Worm (Caenorhabditis elegans) whole organism, L3 larva: Measurements from ENCODE around the gene hse-5.

ENCODE experiments used
- R02D3.7 ChIP-seq: fragments of 150-350 bp; optimal IDR thresholded peaks from 2 replicates; lab custom pipeline; 2014; ENCODE audit warnings: missing biosample characterization, missing genetic modification characterization
- aly-2 ChIP-seq: fragments of 150-350 bp; optimal IDR thresholded peaks from 2 replicates; lab custom pipeline; 2014; ENCODE audit warnings: missing biosample characterization, missing genetic modification characterization
- ceh-28 ChIP-seq: fragments of 150-350 bp; optimal IDR thresholded peaks from 2 replicates; lab custom pipeline; 2014; ENCODE audit warnings: missing biosample characterization, missing genetic modification reagents, missing genetic modification characterization
- ceh-9 ChIP-seq: sonication (generic microtip); optimal IDR thresholded peaks from 2 replicates; lab custom pipeline; 2018; ENCODE audit warnings: missing biosample characterization, missing genetic modification characterization
- daf-12 ChIP-seq: fragments of 150-350 bp; optimal IDR thresholded peaks from 2 replicates; lab custom pipeline; 2014; ENCODE audit warnings: missing biosample characterization, missing genetic modification reagents, missing genetic modification characterization
- elt-1 ChIP-seq: fragments of 150-350 bp; optimal IDR thresholded peaks from 2 replicates; lab custom pipeline; 2014; ENCODE audit warnings: missing biosample characterization, missing genetic modification characterization
- eor-1 ChIP-seq, 2 experiments: fragments of 150-350 bp; optimal IDR thresholded peaks; 2 replicates each; lab custom pipeline; 2014 to 2018; ENCODE audit warnings: missing biosample characterization in 2 of 2, missing genetic modification characterization in 2 of 2
- lin-15B ChIP-seq: fragments of 150-350 bp; optimal IDR thresholded peaks from 2 replicates; lab custom pipeline; 2014; ENCODE audit warnings: missing biosample characterization, missing genetic modification characterization
- lsy-12 ChIP-seq: sonication (generic microtip); optimal IDR thresholded peaks from 2 replicates; lab custom pipeline; 2016; ENCODE audit warnings: mild to moderate bottlenecking, missing genetic modification characterization, missing compliant biosample characterization
- mdl-1 ChIP-seq: fragments of 150-350 bp; optimal IDR thresholded peaks from 2 replicates; lab custom pipeline; 2014; ENCODE audit warnings: missing biosample characterization, missing genetic modification characterization
- nfya-1 ChIP-seq: sonication (generic microtip); optimal IDR thresholded peaks from 2 replicates; lab custom pipeline; 2017; ENCODE audit warnings: missing genetic modification characterization, mild to moderate bottlenecking, missing compliant biosample characterization, antibody characterized with exemption, moderate library complexity; ENCODE audit not compliant: insufficient read depth
- nhr-11 ChIP-seq: fragments of 150-350 bp; optimal IDR thresholded peaks from 2 replicates; lab custom pipeline; 2014; ENCODE audit warnings: missing biosample characterization, missing genetic modification characterization
- nhr-25 ChIP-seq: sonication (generic microtip); optimal IDR thresholded peaks from 2 replicates; lab custom pipeline; 2017; ENCODE audit warnings: missing biosample characterization, missing genetic modification characterization
- nhr-28 ChIP-seq: fragments of 150-350 bp; optimal IDR thresholded peaks from 2 replicates; lab custom pipeline; 2014; ENCODE audit warnings: missing biosample characterization, missing genetic modification characterization
- nhr-67 ChIP-seq: fragments of 150-350 bp; optimal IDR thresholded peaks from 2 replicates; lab custom pipeline; 2014; ENCODE audit warnings: missing biosample characterization, missing genetic modification characterization
- pqm-1 ChIP-seq: fragments of 150-350 bp; optimal IDR thresholded peaks from 2 replicates; lab custom pipeline; 2017; ENCODE audit warnings: missing biosample characterization, missing genetic modification characterization, inconsistent platforms
- tbx-2 ChIP-seq: sonication (generic microtip); optimal IDR thresholded peaks from 2 replicates; lab custom pipeline; 2016; ENCODE audit warnings: mild to moderate bottlenecking, missing genetic modification characterization, missing compliant biosample characterization
- unc-62 ChIP-seq: fragments of 150-350 bp; sonication (generic microtip); optimal IDR thresholded peaks from 4 replicates; lab custom pipeline; 2014; ENCODE audit warnings: missing biosample characterization, missing genetic modification reagents, missing genetic modification characterization

The hse-5 gene

ce11 chrIII:4390421-4390820, 45.3 kb downstream of the hse-5 start:
- no peak for TF ChIP-seq ceh-28 (tag; lab: Kevin White, UChicago)
- no peak for TF ChIP-seq nhr-67 (tag; lab: Kevin White, UChicago)
- peak; percentile 11 for TF ChIP-seq nhr-25 (tag; lab: Kevin White, UChicago)

DNA sequence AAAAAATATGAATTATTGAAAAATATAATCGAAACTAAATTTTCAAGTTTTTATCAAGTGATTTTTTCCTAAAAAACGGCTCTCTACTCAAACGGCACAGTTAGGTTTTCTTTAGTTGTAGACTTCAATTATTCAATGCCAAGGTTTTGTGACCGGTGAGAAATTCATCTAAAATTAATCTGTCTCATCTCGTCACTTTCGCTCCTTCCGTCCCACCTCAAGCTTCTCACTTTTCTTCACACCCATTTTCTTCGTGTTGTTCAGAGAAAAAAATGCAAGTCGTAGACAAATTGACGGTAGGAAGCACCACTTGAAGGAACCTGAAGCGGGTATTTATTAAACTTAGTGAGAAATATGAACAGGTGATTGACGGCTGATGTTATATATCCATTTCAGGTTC, 46.2 kb downstream of the hse-5 start:
- no peak for TF ChIP-seq pqm-1 (tag; lab: Kevin White, UChicago)
- peak; percentile 48 for TF ChIP-seq nhr-25 (tag; lab: Kevin White, UChicago)

ce11 chrIII:4391938-4392337, 46.8 kb downstream of the hse-5 start:
- TF ChIP-seq elt-1 (tag; lab: Kevin White, UChicago) (peak; percentile 67), ceh-9 (no peak), lsy-12 (tag; lab: Kevin White, UChicago) (no peak)

DNA sequence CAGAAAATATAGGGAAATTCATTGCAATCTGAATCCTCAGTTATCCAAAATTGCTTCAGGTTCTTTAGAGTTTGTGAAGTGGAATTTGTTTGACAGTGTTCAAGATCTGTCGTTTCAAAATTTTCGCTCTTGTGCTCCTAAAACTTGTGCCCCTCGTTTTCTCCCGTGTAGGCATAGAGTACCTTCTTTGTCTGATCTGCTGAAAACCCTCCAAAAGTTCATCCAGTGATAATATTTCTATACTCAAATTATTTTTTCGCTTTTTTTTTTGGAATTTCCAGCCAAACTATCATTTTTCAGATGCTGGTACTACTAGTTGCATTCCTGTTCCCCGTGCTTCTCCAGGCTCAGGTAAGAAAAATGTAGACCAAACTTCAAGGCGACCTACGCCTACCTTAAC, 49.4 kb downstream of the hse-5 start, which contains the start of gene R07E5.4:
Gene R07E5.4 (plus strand): TSS at position 301 of the 400 bp plus-strand sequence.
- TF ChIP-seq mdl-1 (tag; lab: Kevin White, UChicago) = no peak

DNA sequence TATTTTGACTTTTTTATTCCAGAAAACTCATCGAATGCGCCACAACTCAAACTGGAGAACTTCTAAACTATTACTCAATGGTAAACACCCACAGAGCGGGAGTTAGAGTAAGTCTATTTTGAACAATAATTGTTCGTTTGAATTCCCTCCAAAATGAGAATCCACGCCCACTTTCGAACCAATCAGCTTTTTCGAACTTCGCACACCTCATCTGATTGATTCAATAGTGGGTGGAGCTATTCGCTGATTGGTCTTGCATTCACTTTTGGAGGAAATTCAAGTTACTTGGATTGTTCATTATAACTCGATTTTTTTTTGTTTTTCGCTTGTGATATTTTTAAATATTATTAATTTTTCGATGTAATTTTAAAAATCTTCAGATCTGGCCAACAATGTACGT, 50.7 kb downstream of the hse-5 start:
- TF ChIP-seq lin-15B (tag; lab: Kevin White, UChicago) (no peak), nfya-1 (tag; lab: Kevin White, UChicago) (peak; percentile 96), daf-12 (tag; lab: Kevin White, UChicago) (no peak), tbx-2 (tag; lab: Kevin White, UChicago) (no peak), R02D3.7 (tag; lab: Kevin White, UChicago) (no peak)
- TF ChIP-seq, all 47 proteins: peak for 1

ce11 chrIII:4397115-4397514, 52.0 kb downstream of the hse-5 start, which contains the start of gene R07E5.5:
TSS of gene R07E5.5 (plus strand) at chrIII:4397415.
- TF ChIP-seq nhr-28 (tag; lab: Kevin White, UChicago) (no peak), lsy-12 (tag; lab: Kevin White, UChicago) (no peak), ceh-28 (tag; lab: Kevin White, UChicago) (no peak), mdl-1 (tag; lab: Kevin White, UChicago) (no peak), aly-2 (tag; lab: Kevin White, UChicago) (no peak)

DNA sequence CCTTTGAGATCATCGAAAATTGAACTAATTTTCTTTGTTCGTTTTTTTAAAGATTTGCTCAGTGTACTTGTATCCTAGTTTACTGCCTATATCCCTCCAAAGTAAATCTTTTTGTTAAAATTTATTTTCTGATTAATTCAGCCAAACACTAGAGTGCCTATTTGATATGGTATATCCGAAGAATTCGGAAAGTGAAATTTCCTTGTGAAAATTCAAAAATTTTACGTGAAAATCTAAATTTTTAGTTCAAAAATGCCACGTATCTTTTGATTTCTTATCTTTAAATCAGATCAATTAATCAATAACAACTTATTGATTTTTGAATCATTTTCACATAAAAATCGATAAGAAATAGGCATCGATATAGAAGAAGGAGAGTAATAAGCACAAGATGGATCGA, 53.3 kb downstream of the hse-5 start, which contains the start of gene R07E5.6:
Gene R07E5.6 (plus strand): TSS at position 301 of the 400 bp plus-strand sequence.
- TF ChIP-seq unc-62 (no peak), nhr-11 (tag; lab: Kevin White, UChicago) (no peak), eor-1 (tag; optimal IDR thresholded peaks at IDR 0.05; lab: Kevin White, UChicago) (no peak), ceh-28 (tag; lab: Kevin White, UChicago) (peak; percentile 41)
- TF ChIP-seq, all 47 proteins: peak for 1
